Fruit fly (Drosophila melanogaster): ENCODE data around the gene CG15531.

CG15531 gene

dm6 chr3R:30191462-30191874 lies 4.6 kb downstream of the CG15531 start (continued):
- TF ChIP-seq CG9817 (tag; optimal IDR thresholded peaks at IDR 0.05) (no peak), exex (tag; optimal IDR thresholded peaks at IDR 0.05) (no peak), CG1024 (GFP tag; IDR thresholded peaks at IDR 0.05) (no peak), cato (GFP tag; optimal IDR thresholded peaks at IDR 0.05; ENCODE audit: borderline replicate concordance) (no peak), Usf (GFP tag; optimal IDR thresholded peaks at IDR 0.05) (peak; percentile 7), CG42726 (GFP tag; IDR thresholded peaks at IDR 0.05; ENCODE audit: partially characterized antibody) (no peak), CG13296 (GFP tag; optimal IDR thresholded peaks at IDR 0.05) (no peak), pfk (GFP tag; optimal IDR thresholded peaks at IDR 0.05) (no peak), tin (GFP tag; optimal IDR thresholded peaks at IDR 0.05) (no peak), CG31224 (GFP tag; IDR thresholded peaks at IDR 0.05) (0 out of 2 replicates have a peak, but pooled peaks have one; percentile 36), Dref (GFP tag; IDR thresholded peaks at IDR 0.05) (no peak), Hsf (GFP tag; optimal IDR thresholded peaks at IDR 0.05) (peak; percentile 31), crp (GFP tag; optimal IDR thresholded peaks at IDR 0.05) (no peak), CG9797 (GFP tag; optimal IDR thresholded peaks at IDR 0.05) (no peak), CTCF (GFP tag; optimal IDR thresholded peaks at IDR 0.05) (no peak), Adf1 (GFP tag; IDR thresholded peaks at IDR 0.05) (no peak), CG10959 (GFP tag; IDR thresholded peaks at IDR 0.05) (no peak), CG17186 (GFP tag; optimal IDR thresholded peaks at IDR 0.05) (no peak), CG18262 (tag; optimal IDR thresholded peaks at IDR 0.05) (peak; percentile 58), CkIIα-i1 (GFP tag; IDR thresholded peaks at IDR 0.05) (no peak), crc (GFP tag; optimal IDR thresholded peaks at IDR 0.05) (no peak), Lim3 (GFP tag; IDR thresholded peaks at IDR 0.05) (no peak), Side (GFP tag; optimal IDR thresholded peaks at IDR 0.05) (no peak), CG13775 (GFP tag; optimal IDR thresholded peaks at IDR 0.05) (no peak), jumu (GFP tag; optimal IDR thresholded peaks at IDR 0.05) (peak; percentile 49), maf-S (GFP tag; optimal IDR thresholded peaks at IDR 0.05) (no peak), kay (GFP tag; optimal IDR thresholded peaks at IDR 0.05) (peak; percentile 9), MBD-R2 (GFP tag; IDR thresholded peaks at IDR 0.05) (no peak), dm (GFP tag; optimal IDR thresholded peaks at IDR 0.05) (peak; percentile 19), CG6854 (GFP tag; optimal IDR thresholded peaks at IDR 0.05) (no peak), sr (GFP tag; IDR thresholded peaks at IDR 0.05) (no peak), btn (GFP tag; optimal IDR thresholded peaks at IDR 0.05) (no peak), D19A (tag; optimal IDR thresholded peaks at IDR 0.05) (no peak), Hmx (GFP tag; optimal IDR thresholded peaks at IDR 0.05) (no peak), CG17802 (tag; optimal IDR thresholded peaks at IDR 0.05) (no peak), CG3838 (GFP tag; optimal IDR thresholded peaks at IDR 0.05) (no peak), TFAM (GFP tag; optimal IDR thresholded peaks at IDR 0.05) (no peak), sisA (GFP tag; IDR thresholded peaks at IDR 0.05) (no peak), cg (GFP tag; optimal IDR thresholded peaks at IDR 0.05) (no peak), CG2712 (tag; optimal IDR thresholded peaks at IDR 0.05) (peak; percentile 45), hkb (optimal IDR thresholded peaks at IDR 0.05) (no peak), hkb (GFP tag; IDR thresholded peaks at IDR 0.05) (no peak), Hr39 (optimal IDR thresholded peaks at IDR 0.05) (no peak), CG6654 (GFP tag; optimal IDR thresholded peaks at IDR 0.05) (no peak), CG31365 (tag; optimal IDR thresholded peaks at IDR 0.05) (no peak), her (GFP tag; optimal IDR thresholded peaks at IDR 0.05) (no peak), CG33557 (GFP tag; optimal IDR thresholded peaks at IDR 0.05) (no peak), ttk (GFP tag; IDR thresholded peaks at IDR 0.05) (no peak), NK7.1 (GFP tag; optimal IDR thresholded peaks at IDR 0.05) (peak; percentile 40), Mes4 (GFP tag; optimal IDR thresholded peaks at IDR 0.05) (peak; percentile 50), CG10366 (GFP tag; IDR thresholded peaks at IDR 0.05) (no peak), CG7928 (GFP tag; optimal IDR thresholded peaks at IDR 0.05) (no peak), Optix (GFP tag; IDR thresholded peaks at IDR 0.05) (no peak), Fer2 (tag; optimal IDR thresholded peaks at IDR 0.05) (no peak)

All from whole organism, embryonic.